Fruit fly (Drosophila melanogaster) whole organism, embryonic: ENCODE data around the gene CG43799.
A peak's percentile ranks its signal among the peaks of the same experiment; 100 is the strongest.

ENCODE experiments used
- Atf-2 ChIP-seq: fragments of 200-800 bp; sonication (Bioruptor generic); optimal IDR thresholded peaks from 2 replicates; lab custom pipeline; 2016; ENCODE audit warnings: missing biosample characterization, missing genetic modification characterization
- Blimp-1 ChIP-seq: fragments of 200-800 bp; sonication (Bioruptor generic); optimal IDR thresholded peaks from 3 replicates; lab custom pipeline; 2018; ENCODE audit warnings: missing biosample characterization, missing genetic modification characterization, mild to moderate bottlenecking, moderate library complexity, missing genetic modification reagents
- CG10565 ChIP-seq: fragments of 200-800 bp; sonication (Bioruptor generic); optimal IDR thresholded peaks from 3 replicates; lab custom pipeline; 2016; ENCODE audit warnings: missing biosample characterization, mild to moderate bottlenecking, missing genetic modification characterization
- CG11696 ChIP-seq: fragments of 200-800 bp; sonication (Bioruptor generic); IDR thresholded peaks from 2 replicates; pipeline ENCODE4 v1.3.6; 2022; ENCODE audit warnings: missing biosample characterization, missing genetic modification characterization
- CG12769 ChIP-seq: fragments of 200-800 bp; sonication (Bioruptor generic); optimal IDR thresholded peaks from 2 replicates; lab custom pipeline; 2019; ENCODE audit warnings: missing biosample characterization, mild to moderate bottlenecking, missing genetic modification characterization, moderate library complexity
- CG12942 ChIP-seq: fragments of 200-800 bp; sonication (Bioruptor generic); optimal IDR thresholded peaks from 3 replicates; lab custom pipeline; 2016; ENCODE audit warnings: missing biosample characterization, missing genetic modification characterization
- CG13287 ChIP-seq: fragments of 200-800 bp; sonication (Bioruptor generic); IDR thresholded peaks from 2 replicates; pipeline ENCODE4 v1.3.6; 2022; ENCODE audit warnings: missing biosample characterization, missing genetic modification characterization; ENCODE audit not compliant: partially characterized antibody
- CG13775 ChIP-seq: fragments of 200-800 bp; sonication (Bioruptor generic); optimal IDR thresholded peaks from 3 replicates; lab custom pipeline; 2017; ENCODE audit warnings: missing biosample characterization, mild to moderate bottlenecking, missing genetic modification characterization
- CG14965 ChIP-seq: fragments of 200-800 bp; sonication (Bioruptor generic); optimal IDR thresholded peaks from 2 replicates; lab custom pipeline; 2016; ENCODE audit warnings: missing biosample characterization, missing genetic modification characterization, borderline replicate concordance
- CG15601 ChIP-seq: fragments of 200-800 bp; sonication (Bioruptor generic); optimal IDR thresholded peaks from 3 replicates; lab custom pipeline; 2019; ENCODE audit warnings: missing biosample characterization, mild to moderate bottlenecking, missing genetic modification characterization, moderate library complexity
- CG16863 ChIP-seq: fragments of 200-800 bp; sonication (Bioruptor generic); optimal IDR thresholded peaks from 3 replicates; lab custom pipeline; 2016; ENCODE audit warnings: missing biosample characterization, missing genetic modification characterization
- CG17328 ChIP-seq: fragments of 200-800 bp; sonication (Bioruptor generic); IDR thresholded peaks from 2 replicates; pipeline ENCODE4 v1.3.6; 2022; ENCODE audit warnings: missing biosample characterization, missing genetic modification characterization
- CG1792 ChIP-seq: fragments of 200-800 bp; sonication (Bioruptor generic); optimal IDR thresholded peaks from 2 replicates; lab custom pipeline; 2016; ENCODE audit warnings: missing biosample characterization, missing genetic modification characterization
- CG18262 ChIP-seq: fragments of 200-800 bp; optimal IDR thresholded peaks from 3 replicates; lab custom pipeline; 2019; ENCODE audit warnings: missing biosample characterization, mild to moderate bottlenecking, missing genetic modification characterization, moderate library complexity
- CG18619 ChIP-seq: fragments of 200-800 bp; sonication (Bioruptor generic); optimal IDR thresholded peaks from 3 replicates; lab custom pipeline; 2017; ENCODE audit warnings: missing biosample characterization, mild to moderate bottlenecking, missing genetic modification characterization
- CG2129 ChIP-seq: fragments of 200-800 bp; sonication (Bioruptor generic); IDR thresholded peaks from 2 replicates; pipeline ENCODE4 v1.3.6; 2022; ENCODE audit warnings: missing biosample characterization, missing genetic modification characterization; ENCODE audit not compliant: partially characterized antibody
- CG31224 ChIP-seq: fragments of 200-800 bp; sonication (Bioruptor generic); IDR thresholded peaks from 2 replicates; pipeline ENCODE4 v1.3.6; 2022; ENCODE audit warnings: missing biosample characterization, missing genetic modification characterization
- CG3847 ChIP-seq: fragments of 200-800 bp; sonication (Bioruptor generic); IDR thresholded peaks from 2 replicates; pipeline ENCODE4 v1.3.6; 2022; ENCODE audit warnings: missing biosample characterization, missing genetic modification characterization
- CG4424 ChIP-seq: fragments of 200-800 bp; sonication (Bioruptor generic); optimal IDR thresholded peaks from 3 replicates; lab custom pipeline; 2016; ENCODE audit warnings: missing biosample characterization, missing genetic modification characterization
- CG4707 ChIP-seq: fragments of 200-800 bp; sonication (Bioruptor generic); optimal IDR thresholded peaks from 2 replicates; lab custom pipeline; 2018; ENCODE audit warnings: missing biosample characterization, mild to moderate bottlenecking, missing genetic modification characterization, moderate library complexity
- CG5245 ChIP-seq: fragments of 200-800 bp; sonication (Bioruptor generic); optimal IDR thresholded peaks from 3 replicates; lab custom pipeline; 2016; ENCODE audit warnings: missing biosample characterization, missing genetic modification characterization
- CG5953 ChIP-seq: fragments of 200-800 bp; sonication (Bioruptor generic); IDR thresholded peaks from 2 replicates; pipeline ENCODE4 v1.3.6; 2022; ENCODE audit warnings: missing biosample characterization, missing genetic modification characterization
- CG6254 ChIP-seq: fragments of 200-800 bp; sonication (Bioruptor generic); optimal IDR thresholded peaks from 3 replicates; lab custom pipeline; 2017; ENCODE audit warnings: mild to moderate bottlenecking, missing biosample characterization, missing genetic modification reagents, missing genetic modification characterization
- CG6654 ChIP-seq: fragments of 200-800 bp; sonication (Bioruptor generic); optimal IDR thresholded peaks from 2 replicates; lab custom pipeline; 2017; ENCODE audit warnings: missing biosample characterization, mild to moderate bottlenecking, missing genetic modification characterization
- CG8089 ChIP-seq: fragments of 200-800 bp; sonication (Bioruptor generic); optimal IDR thresholded peaks from 3 replicates; lab custom pipeline; 2016; ENCODE audit warnings: missing biosample characterization, missing genetic modification characterization
- CG8290 ChIP-seq, 3 experiments: fragments of 200-800 bp; sonication (Bioruptor generic); optimal IDR thresholded peaks; 2 replicates each; lab custom pipeline; 2016 to 2019; ENCODE audit warnings: missing biosample characterization in 3 of 3, missing genetic modification characterization in 3 of 3, mild to moderate bottlenecking in 2 of 3, moderate library complexity in 1 of 3
- Chrac-16 ChIP-seq: fragments of 200-800 bp; sonication (Bioruptor generic); optimal IDR thresholded peaks from 3 replicates; lab custom pipeline; 2016; ENCODE audit warnings: missing biosample characterization, missing genetic modification characterization
- Hmr ChIP-seq: fragments of 200-800 bp; sonication (Bioruptor generic); optimal IDR thresholded peaks from 3 replicates; lab custom pipeline; 2017; ENCODE audit warnings: mild to moderate bottlenecking, missing biosample characterization, missing genetic modification reagents, missing genetic modification characterization
- Hr78 ChIP-seq, 2 experiments: fragments of 200-800 bp in 1 of 2; fragments of >200 bp in 1 of 2; sonication (Bioruptor generic) in 1 of 2; optimal IDR thresholded peaks; 2 replicates each; lab custom pipeline; 2017 to 2019; ENCODE audit warnings: missing biosample characterization in 2 of 2, missing genetic modification characterization in 2 of 2, mild to moderate bottlenecking in 1 of 2, moderate library complexity in 1 of 2
- Lim3 ChIP-seq: fragments of 200-800 bp; sonication (Bioruptor generic); IDR thresholded peaks from 2 replicates; pipeline ENCODE4 v1.3.6; 2022; ENCODE audit warnings: missing biosample characterization, missing genetic modification characterization
- Mad ChIP-seq: fragments of 200-800 bp; sonication (Bioruptor generic); optimal IDR thresholded peaks from 2 replicates; lab custom pipeline; 2016; ENCODE audit warnings: missing biosample characterization, missing genetic modification characterization
- Poxn ChIP-seq: fragments of 200-800 bp; sonication (Bioruptor generic); IDR thresholded peaks from 2 replicates; pipeline ENCODE4 v1.3.6; 2022; ENCODE audit warnings: missing biosample characterization, missing genetic modification characterization
- Sry-δ ChIP-seq: fragments of 200-800 bp; sonication (Bioruptor generic); optimal IDR thresholded peaks from 2 replicates; lab custom pipeline; 2016; ENCODE audit warnings: missing biosample characterization, missing genetic modification characterization
- Xrp1 ChIP-seq: fragments of 200-800 bp; sonication (Bioruptor generic); IDR thresholded peaks from 2 replicates; pipeline ENCODE4 v1.3.6; 2022; ENCODE audit warnings: missing biosample characterization, missing genetic modification characterization
- YL-1 ChIP-seq: fragments of 200-800 bp; sonication (Bioruptor generic); optimal IDR thresholded peaks from 3 replicates; lab custom pipeline; 2017; ENCODE audit warnings: missing biosample characterization, mild to moderate bottlenecking, missing genetic modification characterization
- bab2 ChIP-seq: fragments of 200-800 bp; sonication (Bioruptor generic); optimal IDR thresholded peaks from 2 replicates; lab custom pipeline; 2016; ENCODE audit warnings: missing biosample characterization, missing genetic modification characterization
- bcd ChIP-seq: fragments of 200-800 bp; sonication (Bioruptor generic); optimal IDR thresholded peaks from 2 replicates; lab custom pipeline; 2017; ENCODE audit warnings: missing biosample characterization, mild to moderate bottlenecking, missing genetic modification characterization
- cas ChIP-seq: fragments of 200-800 bp; sonication (Bioruptor generic); IDR thresholded peaks from 2 replicates; pipeline ENCODE4 v1.3.6; 2022; ENCODE audit warnings: missing biosample characterization, missing genetic modification characterization
- chm ChIP-seq: fragments of 200-800 bp; sonication (Bioruptor generic); IDR thresholded peaks from 2 replicates; pipeline ENCODE4 v1.3.6; 2022; ENCODE audit warnings: missing biosample characterization, missing genetic modification characterization
- cwo ChIP-seq: fragments of 200-800 bp; sonication (Bioruptor generic); optimal IDR thresholded peaks from 3 replicates; lab custom pipeline; 2017; ENCODE audit warnings: missing biosample characterization, missing genetic modification characterization, mild to moderate bottlenecking, moderate library complexity, missing genetic modification reagents
- disco-r ChIP-seq: fragments of 200-800 bp; sonication (Bioruptor generic); optimal IDR thresholded peaks from 2 replicates; lab custom pipeline; 2016; ENCODE audit warnings: missing biosample characterization, missing genetic modification characterization
- gcm ChIP-seq: fragments of 200-800 bp; sonication (Bioruptor generic); optimal IDR thresholded peaks from 2 replicates; lab custom pipeline; 2019; ENCODE audit warnings: missing biosample characterization, mild to moderate bottlenecking, missing genetic modification characterization, moderate library complexity
- jigr1 ChIP-seq: fragments of 200-800 bp; sonication (Bioruptor generic); IDR thresholded peaks from 3 replicates; pipeline ENCODE4 v1.3.6; 2022; ENCODE audit warnings: missing biosample characterization, missing genetic modification characterization
- oc ChIP-seq: fragments of 200-800 bp; sonication (Bioruptor generic); optimal IDR thresholded peaks from 2 replicates; lab custom pipeline; 2018; ENCODE audit warnings: missing biosample characterization, mild to moderate bottlenecking, missing genetic modification characterization, moderate library complexity
- onecut ChIP-seq: fragments of 200-800 bp; sonication (Bioruptor generic); IDR thresholded peaks from 2 replicates; pipeline ENCODE4 v1.3.6; 2022; ENCODE audit warnings: missing biosample characterization, missing genetic modification characterization
- shn ChIP-seq: fragments of 200-800 bp; sonication (Bioruptor generic); optimal IDR thresholded peaks from 3 replicates; lab custom pipeline; 2016; ENCODE audit warnings: missing biosample characterization, missing genetic modification characterization
- tll ChIP-seq, 2 experiments: fragments of 200-800 bp in 1 of 2; fragments of >200 bp in 1 of 2; sonication (Bioruptor generic) in 1 of 2; optimal IDR thresholded peaks; 2 replicates each; lab custom pipeline; 2017 to 2019; ENCODE audit warnings: missing biosample characterization in 2 of 2, missing genetic modification characterization in 2 of 2, mild to moderate bottlenecking in 1 of 2, moderate library complexity in 1 of 2
- unpg ChIP-seq: fragments of 200-800 bp; sonication (Bioruptor generic); optimal IDR thresholded peaks from 3 replicates; lab custom pipeline; 2018; ENCODE audit warnings: missing biosample characterization, mild to moderate bottlenecking, missing genetic modification characterization, moderate library complexity
- vfl ChIP-seq: fragments of 200-800 bp; sonication (Bioruptor generic); optimal IDR thresholded peaks from 2 replicates; lab custom pipeline; 2016; ENCODE audit warnings: missing biosample characterization, missing genetic modification characterization
- wek ChIP-seq: fragments of 200-800 bp; sonication (Bioruptor generic); optimal IDR thresholded peaks from 3 replicates; lab custom pipeline; 2018; ENCODE audit warnings: missing biosample characterization, mild to moderate bottlenecking, missing genetic modification characterization, moderate library complexity

CG43799 gene

dm6 chr2L:7261989-7262388 is 34.5 kb downstream of the CG43799 start (continued):
- TF ChIP-seq CG17328 (GFP tag; lab: Robert Waterston, UW) (peak; percentile 73), Atf-2 (GFP tag; lab: Kevin White, UChicago) (no peak), cas (GFP tag; lab: Robert Waterston, UW) (no peak), CG5953 (GFP tag; lab: Robert Waterston, UW) (0 out of 2 replicates have a peak, but pooled peaks have one; percentile 18), CG12769 (tag; lab: Kevin White, UChicago) (peak; percentile 29), CG13775 (GFP tag; lab: Kevin White, UChicago) (peak; percentile 25), Lim3 (GFP tag; lab: Robert Waterston, UW) (no peak), CG3847 (no peak), Mad (GFP tag; lab: Kevin White, UChicago) (peak; percentile 12), Sry-δ (no peak), CG18619 (peak; percentile 22), bcd (GFP tag; lab: Kevin White, UChicago) (peak; percentile 32), CG11696 (GFP tag; lab: Robert Waterston, UW) (0 out of 2 replicates have a peak, but pooled peaks have one; percentile 24), CG16863 (GFP tag; lab: Kevin White, UChicago) (peak; percentile 51), shn (GFP tag; lab: Kevin White, UChicago) (no peak), CG8089 (GFP tag; lab: Kevin White, UChicago) (peak; percentile 47), chm (peak; percentile 58; the same call in 1 of the 2 replicates), CG5245 (GFP tag; lab: Kevin White, UChicago) (peak; percentile 20), wek (GFP tag; lab: Kevin White, UChicago) (peak; percentile 30), YL-1 (GFP tag; lab: Kevin White, UChicago) (no peak), unpg (GFP tag; lab: Kevin White, UChicago) (peak; percentile 70), onecut (peak; percentile 40; the same call in 1 of the 2 replicates), CG8290 (GFP tag; optimal IDR thresholded peaks at IDR 0.05; lab: Kevin White, UChicago) (peak; percentile 1), CG8290 (tag; optimal IDR thresholded peaks at IDR 0.05; lab: Kevin White, UChicago) (peak in 1 of 2 experiments; percentile 11), CG13287 (GFP tag; lab: Robert Waterston, UW) (no peak), Blimp-1 (GFP tag; lab: Kevin White, UChicago) (peak; percentile 77), cwo (GFP tag; lab: Kevin White, UChicago) (peak; percentile 1), CG12942 (GFP tag; lab: Kevin White, UChicago) (peak; percentile 4), CG6254 (GFP tag; lab: Kevin White, UChicago) (peak; percentile 50), CG31224 (GFP tag; lab: Robert Waterston, UW) (no peak), CG4707 (peak; percentile 47), CG18262 (tag; lab: Kevin White, UChicago) (peak; percentile 79), bab2 (GFP tag; lab: Kevin White, UChicago) (peak; percentile 52), vfl (GFP tag; lab: Kevin White, UChicago) (no peak), gcm (GFP tag; lab: Kevin White, UChicago) (peak; percentile 40), disco-r (GFP tag; lab: Kevin White, UChicago) (no peak), CG10565 (GFP tag; lab: Kevin White, UChicago) (no peak), CG4424 (GFP tag; lab: Kevin White, UChicago) (peak; percentile 40), Chrac-16 (peak; percentile 13), CG6654 (no peak), CG15601 (peak; percentile 60), tll (GFP tag; optimal IDR thresholded peaks at IDR 0.05; lab: Kevin White, UChicago) (no peak), CG14965 (no peak), Poxn (GFP tag; lab: Robert Waterston, UW) (no peak), CG2129 (GFP tag; lab: Robert Waterston, UW) (no peak), CG1792 (peak; percentile 33), Xrp1 (GFP tag; lab: Robert Waterston, UW) (peak; percentile 84), Hr78 (GFP tag; optimal IDR thresholded peaks at IDR 0.05; lab: Kevin White, UChicago) (no peak), Hmr (GFP tag; lab: Kevin White, UChicago) (no peak), oc (tag; lab: Kevin White, UChicago) (peak; percentile 46), jigr1 (no peak)
